Worm (Caenorhabditis elegans) whole organism, late embryonic: Measurements from ENCODE around the gene swt-6.
A peak's percentile ranks its signal among the peaks of the same experiment; 100 is the strongest.

Experiments used
- C38D4.7 ChIP-seq: fragments of 200-800 bp; sonication (Bioruptor generic); optimal IDR thresholded peaks from 2 replicates; lab custom pipeline; 2018; ENCODE audit warnings: mild to moderate bottlenecking, missing genetic modification characterization, moderate library complexity, missing compliant biosample characterization
- F13H6.1 ChIP-seq: sonication (generic microtip); optimal IDR thresholded peaks from 2 replicates; lab custom pipeline; 2016; ENCODE audit warnings: missing genetic modification characterization, missing compliant biosample characterization
- Y22D7AL.16 ChIP-seq: sonication (generic microtip); optimal IDR thresholded peaks from 2 replicates; lab custom pipeline; 2016; ENCODE audit warnings: missing genetic modification characterization, missing compliant biosample characterization
- ama-1 ChIP-seq: fragments of 150-350 bp; optimal IDR thresholded peaks from 2 replicates; lab custom pipeline; 2014
- ceh-14 ChIP-seq: sonication (generic microtip); optimal IDR thresholded peaks from 2 replicates; lab custom pipeline; 2016; ENCODE audit warnings: missing genotype, missing genetic modification characterization, missing compliant biosample characterization
- ceh-19 ChIP-seq: fragments of 200-800 bp; sonication (Bioruptor generic); optimal IDR thresholded peaks from 2 replicates; lab custom pipeline; 2018; ENCODE audit warnings: mild to moderate bottlenecking, missing genetic modification characterization, missing compliant biosample characterization
- ceh-2 ChIP-seq: sonication (generic microtip); optimal IDR thresholded peaks from 2 replicates; lab custom pipeline; 2016; ENCODE audit warnings: missing genotype, missing genetic modification characterization, missing compliant biosample characterization
- ceh-22 ChIP-seq: sonication (generic microtip); optimal IDR thresholded peaks from 2 replicates; lab custom pipeline; 2017; ENCODE audit warnings: missing biosample characterization, missing genetic modification characterization
- ceh-30 ChIP-seq: fragments of 150-350 bp; optimal IDR thresholded peaks from 2 replicates; lab custom pipeline; 2014; ENCODE audit warnings: missing biosample characterization, missing genetic modification characterization
- ceh-34 ChIP-seq: sonication (generic microtip); optimal IDR thresholded peaks from 2 replicates; lab custom pipeline; 2016; ENCODE audit warnings: mild to moderate bottlenecking, missing genetic modification characterization, missing compliant biosample characterization
- ceh-45 ChIP-seq: fragments of 200-800 bp; sonication (Bioruptor generic); IDR thresholded peaks from 2 replicates; pipeline ENCODE4 v1.3.6; 2022; ENCODE audit warnings: missing genetic modification reagents, missing genetic modification characterization, missing compliant biosample characterization
- ceh-48 ChIP-seq: sonication (generic microtip); optimal IDR thresholded peaks from 2 replicates; lab custom pipeline; 2016; ENCODE audit warnings: missing genetic modification characterization, inconsistent platforms, missing compliant biosample characterization
- ceh-6 ChIP-seq: fragments of 200-800 bp; sonication (Bioruptor generic); optimal IDR thresholded peaks from 2 replicates; lab custom pipeline; 2018; ENCODE audit warnings: mild to moderate bottlenecking, missing genetic modification characterization, missing compliant biosample characterization
- che-1 ChIP-seq: sonication (generic microtip); optimal IDR thresholded peaks from 2 replicates; lab custom pipeline; 2016; ENCODE audit warnings: mild to moderate bottlenecking, missing genetic modification characterization, missing compliant biosample characterization
- dmd-4 ChIP-seq: sonication (generic microtip); optimal IDR thresholded peaks from 2 replicates; lab custom pipeline; 2016; ENCODE audit warnings: borderline replicate concordance, missing genetic modification characterization, missing compliant biosample characterization
- dve-1 ChIP-seq: sonication (generic microtip); optimal IDR thresholded peaks from 2 replicates; lab custom pipeline; 2017; ENCODE audit warnings: antibody characterized with exemption, mild to moderate bottlenecking, missing genetic modification characterization, missing compliant biosample characterization
- ets-4 ChIP-seq: sonication (generic microtip); optimal IDR thresholded peaks from 2 replicates; lab custom pipeline; 2016; ENCODE audit warnings: missing genetic modification characterization, missing compliant biosample characterization
- eyg-1 ChIP-seq: sonication (generic microtip); optimal IDR thresholded peaks from 2 replicates; lab custom pipeline; 2016; ENCODE audit warnings: missing genotype, missing genetic modification characterization, missing compliant biosample characterization
- fkh-6 ChIP-seq: sonication (generic microtip); optimal IDR thresholded peaks from 2 replicates; lab custom pipeline; 2016; ENCODE audit warnings: missing genetic modification characterization, missing compliant biosample characterization
- hlh-6 ChIP-seq: sonication (generic microtip); optimal IDR thresholded peaks from 2 replicates; lab custom pipeline; 2016; ENCODE audit warnings: missing genotype, missing genetic modification characterization, missing compliant biosample characterization
- hlh-8 ChIP-seq: sonication (generic microtip); optimal IDR thresholded peaks from 2 replicates; lab custom pipeline; 2016; ENCODE audit warnings: missing genotype, missing genetic modification characterization, missing compliant biosample characterization
- lim-6 ChIP-seq: sonication (generic microtip); optimal IDR thresholded peaks from 2 replicates; lab custom pipeline; 2016; ENCODE audit warnings: missing genetic modification characterization, missing compliant biosample characterization
- lin-11 ChIP-seq: fragments of 200-800 bp; sonication (Bioruptor generic); optimal IDR thresholded peaks from 2 replicates; lab custom pipeline; 2018; ENCODE audit warnings: mild to moderate bottlenecking, missing genetic modification characterization, missing compliant biosample characterization
- madf-2 ChIP-seq: sonication (generic microtip); optimal IDR thresholded peaks from 2 replicates; lab custom pipeline; 2017; ENCODE audit warnings: missing genetic modification characterization, missing compliant biosample characterization
- mec-3 ChIP-seq: sonication (generic microtip); optimal IDR thresholded peaks from 2 replicates; lab custom pipeline; 2016; ENCODE audit warnings: borderline replicate concordance, missing genetic modification characterization, missing compliant biosample characterization
- nfya-1 ChIP-seq: sonication (generic microtip); optimal IDR thresholded peaks from 2 replicates; lab custom pipeline; 2017; ENCODE audit warnings: missing genetic modification characterization, mild to moderate bottlenecking, missing compliant biosample characterization, antibody characterized with exemption, moderate library complexity
- nhr-232 ChIP-seq: sonication (generic microtip); optimal IDR thresholded peaks from 2 replicates; lab custom pipeline; 2016; ENCODE audit warnings: missing genetic modification characterization, missing compliant biosample characterization
- pat-9 ChIP-seq: fragments of 200-800 bp; sonication (Bioruptor generic); optimal IDR thresholded peaks from 2 replicates; lab custom pipeline; 2018; ENCODE audit warnings: mild to moderate bottlenecking, missing genetic modification characterization, moderate library complexity, missing compliant biosample characterization
- pax-1 ChIP-seq: fragments of 150-350 bp; optimal IDR thresholded peaks from 2 replicates; lab custom pipeline; 2014; ENCODE audit warnings: missing biosample characterization, missing genetic modification characterization
- pha-4 ChIP-seq: fragments of 150-350 bp; optimal IDR thresholded peaks from 2 replicates; lab custom pipeline; 2018; ENCODE audit warnings: missing biosample characterization, missing genetic modification reagents, missing genetic modification characterization
- pqm-1 ChIP-seq: sonication (generic microtip); optimal IDR thresholded peaks from 2 replicates; lab custom pipeline; 2016; ENCODE audit warnings: missing genetic modification characterization, missing compliant biosample characterization
- sdc-2 ChIP-seq: sonication (generic microtip); optimal IDR thresholded peaks from 2 replicates; lab custom pipeline; 2016; ENCODE audit warnings: missing genotype, missing genetic modification characterization, missing compliant biosample characterization
- sox-2 ChIP-seq: fragments of 200-800 bp; sonication (Bioruptor generic); IDR thresholded peaks from 2 replicates; pipeline ENCODE4 v1.3.6; 2022; ENCODE audit warnings: missing genetic modification reagents, missing genetic modification characterization, missing compliant biosample characterization
- sox-4 ChIP-seq: sonication (generic microtip); optimal IDR thresholded peaks from 2 replicates; lab custom pipeline; 2017; ENCODE audit warnings: mild to moderate bottlenecking, missing genetic modification characterization, inconsistent platforms, missing compliant biosample characterization
- tbx-2 ChIP-seq: sonication (generic microtip); optimal IDR thresholded peaks from 2 replicates; lab custom pipeline; 2016; ENCODE audit warnings: missing genetic modification characterization, missing compliant biosample characterization
- tbx-7 ChIP-seq: sonication (generic microtip); optimal IDR thresholded peaks from 2 replicates; lab custom pipeline; 2016; ENCODE audit warnings: missing genotype, missing genetic modification characterization, missing compliant biosample characterization
- ttx-3 ChIP-seq: sonication (generic microtip); optimal IDR thresholded peaks from 2 replicates; lab custom pipeline; 2016; ENCODE audit warnings: missing genetic modification reagents, missing genetic modification characterization, missing compliant biosample characterization
- unc-42 ChIP-seq: sonication (generic microtip); optimal IDR thresholded peaks from 2 replicates; lab custom pipeline; 2016; ENCODE audit warnings: missing genotype, missing genetic modification characterization, missing compliant biosample characterization
- unc-86 ChIP-seq: sonication (generic microtip); optimal IDR thresholded peaks from 2 replicates; lab custom pipeline; 2016; ENCODE audit warnings: missing genetic modification characterization, missing compliant biosample characterization
- ztf-16 ChIP-seq: sonication (generic microtip); optimal IDR thresholded peaks from 2 replicates; lab custom pipeline; 2017; ENCODE audit warnings: missing genetic modification characterization, missing compliant biosample characterization

Gene swt-6

ce11 chrV:13954056-13954455, at the start of gene swt-6:
swt-6 (plus strand) TSS chrV:13954356.
- TF ChIP-seq tbx-2 (tag; lab: Kevin White, UChicago) (no peak), ttx-3 (tag; lab: Kevin White, UChicago) (no peak), Y22D7AL.16 (tag; lab: Kevin White, UChicago) (no peak)

DNA sequence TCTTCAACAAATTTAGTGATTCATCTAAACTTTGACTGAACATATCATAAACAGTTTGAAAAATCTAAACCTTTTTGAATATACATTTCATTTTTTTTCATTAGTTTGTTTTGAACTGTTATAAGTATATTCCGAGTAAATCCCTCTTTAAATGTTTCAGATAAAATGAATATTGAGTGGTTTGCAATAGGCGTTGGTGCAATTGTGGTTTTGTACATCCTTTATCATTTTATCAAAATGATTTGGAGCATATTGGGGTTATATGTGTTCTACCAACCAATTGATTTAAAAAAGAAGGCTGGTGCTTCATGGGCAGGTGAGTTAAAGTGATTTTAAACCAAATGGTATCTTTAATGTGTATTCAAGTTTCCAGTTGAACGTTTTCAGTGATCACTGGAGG, 49.7 kb upstream of the swt-6 start, which contains the start of gene stdh-3:
Gene stdh-3, plus strand, starts transcription at position 166 of the 400 bp plus-strand sequence.
- TF ChIP-seq eyg-1 (tag; lab: Kevin White, UChicago) (no peak), hlh-8 (tag; lab: Kevin White, UChicago) (no peak), ceh-14 (tag; lab: Kevin White, UChicago) (no peak), nhr-232 (tag; lab: Kevin White, UChicago) (no peak), tbx-7 (tag; lab: Kevin White, UChicago) (no peak), ceh-2 (no peak), fkh-6 (tag; lab: Kevin White, UChicago) (no peak), ets-4 (tag; lab: Kevin White, UChicago) (no peak), ceh-48 (tag; lab: Kevin White, UChicago) (no peak), unc-86 (tag; lab: Kevin White, UChicago) (no peak), ceh-34 (tag; lab: Kevin White, UChicago) (no peak), mec-3 (tag; lab: Kevin White, UChicago) (no peak), ttx-3 (tag; lab: Kevin White, UChicago) (no peak), lin-11 (no peak), che-1 (tag; lab: Kevin White, UChicago) (no peak), pat-9 (tag; lab: Kevin White, UChicago) (no peak), sox-4 (tag; lab: Kevin White, UChicago) (no peak), dve-1 (no peak)

ce11 chrV:13906166-13906565, 48.0 kb upstream of the swt-6 start, which contains the start of gene stdh-1:
stdh-1 (plus strand) TSS chrV:13906492.
- TF ChIP-seq unc-42 (tag; lab: Kevin White, UChicago) (peak; percentile 86), ceh-19 (GFP tag; lab: Kevin White, UChicago) (no peak)

DNA sequence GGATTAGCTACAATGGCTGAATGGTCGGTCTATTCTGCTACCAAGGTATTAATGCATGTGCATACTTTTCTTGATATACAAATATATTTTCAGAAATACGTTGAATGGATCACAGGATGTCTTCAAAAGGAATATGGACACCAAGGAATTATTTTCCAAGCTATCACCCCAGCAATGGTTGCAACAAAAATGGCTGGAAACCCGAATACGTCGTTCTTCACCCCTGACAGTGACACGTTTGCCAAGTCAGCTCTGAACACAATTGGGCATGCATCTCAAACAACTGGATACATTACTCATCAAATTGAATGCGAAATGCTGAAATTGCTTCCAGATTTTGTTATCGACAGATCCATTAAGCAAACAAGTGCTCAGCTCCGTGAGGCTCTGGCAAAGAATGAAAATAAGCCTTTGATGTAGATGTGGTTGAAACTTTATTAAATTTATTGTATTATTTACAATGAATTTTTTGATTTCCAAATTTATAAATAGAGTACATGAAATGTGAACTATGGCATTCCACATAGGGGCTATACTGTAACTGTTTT, 46.5 kb upstream of the swt-6 start:
- TF ChIP-seq ceh-22 (tag; lab: Kevin White, UChicago) = no peak
- TF ChIP-seq lim-6 = no peak
- TF ChIP-seq ceh-34 (tag; lab: Kevin White, UChicago) = no peak
- no peak for TF ChIP-seq ceh-6
- TF ChIP-seq pax-1 (tag; lab: Kevin White, UChicago) = no peak
- no peak for TF ChIP-seq ztf-16 (tag; lab: Kevin White, UChicago)
- TF ChIP-seq dmd-4 (tag; lab: Kevin White, UChicago) = no peak
- TF ChIP-seq ama-1 (lab: Kevin White, UChicago) = no peak
- no peak for TF ChIP-seq pqm-1
- TF ChIP-seq, all 69 proteins: peak for 0

DNA sequence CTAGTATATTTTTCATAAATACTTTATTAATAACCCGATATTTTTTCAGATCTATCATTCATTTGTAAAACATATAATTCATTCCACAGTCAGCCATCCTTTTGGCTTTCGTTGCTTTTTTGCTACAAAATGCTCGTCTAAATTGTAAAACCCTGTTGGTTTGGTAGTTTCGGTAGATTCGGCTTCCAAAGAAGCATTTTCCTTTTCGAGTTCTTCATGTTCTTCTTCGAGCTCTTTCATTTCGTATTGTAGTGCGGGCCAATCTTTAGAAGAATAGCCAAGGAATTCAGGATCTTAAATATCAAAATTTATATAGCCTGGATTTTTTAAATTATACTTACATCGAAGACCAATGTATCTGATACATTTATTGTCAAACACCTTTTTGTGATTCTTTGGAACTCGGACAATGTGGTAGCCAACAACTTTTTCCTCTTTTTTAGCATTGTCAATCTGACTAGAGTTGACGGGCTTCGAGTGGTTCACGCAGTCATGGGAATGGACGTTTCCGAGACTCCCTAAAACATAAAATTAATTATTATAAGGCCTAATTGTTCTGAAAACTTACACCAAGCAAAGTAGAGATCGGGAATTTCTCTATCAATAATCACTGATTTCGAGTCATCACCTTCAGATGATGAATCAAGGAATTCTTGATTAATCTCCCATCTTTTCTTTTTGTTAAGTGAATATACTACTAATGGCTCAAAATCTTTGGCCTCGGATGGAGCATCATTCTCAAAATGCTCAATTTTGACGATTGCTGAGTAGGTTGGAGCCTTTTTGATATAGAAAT, 45.8 kb upstream of the swt-6 start:
- TF ChIP-seq ama-1 (lab: Kevin White, UChicago) (no peak), sdc-2 (tag; lab: Kevin White, UChicago) (no peak), ceh-2 (no peak), ceh-30 (tag; lab: Kevin White, UChicago) (no peak)

DNA sequence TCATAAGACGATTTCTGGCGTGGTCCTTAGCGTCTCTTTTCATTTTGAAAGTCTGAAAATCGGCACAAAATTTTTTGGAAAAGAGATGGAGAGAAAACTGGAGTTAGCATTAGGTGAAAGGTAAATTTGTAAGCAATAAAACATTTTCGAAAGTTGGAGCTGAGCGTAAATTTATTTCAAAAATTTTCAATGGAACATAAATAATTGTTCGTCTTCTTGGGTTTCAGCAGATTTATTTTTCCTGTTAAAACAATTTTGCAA, 45.3 kb upstream of the swt-6 start, which contains the start of gene C06B3.6:
Gene C06B3.6, minus strand, starts transcription at position 52 of the 261 bp plus-strand sequence.
- TF ChIP-seq lim-6 (no peak), C38D4.7 (GFP tag; lab: Kevin White, UChicago) (no peak), F13H6.1 (no peak), sox-2 (no peak), hlh-6 (tag; lab: Kevin White, UChicago) (no peak), ceh-45 (GFP tag; lab: Robert Waterston, UW) (no peak), pha-4 (tag; lab: Kevin White, UChicago) (no peak), che-1 (tag; lab: Kevin White, UChicago) (no peak), nfya-1 (tag; lab: Kevin White, UChicago) (no peak), hlh-8 (tag; lab: Kevin White, UChicago) (no peak), ceh-22 (tag; lab: Kevin White, UChicago) (no peak), ceh-30 (tag; lab: Kevin White, UChicago) (no peak), ttx-3 (tag; lab: Kevin White, UChicago) (no peak), madf-2 (tag; lab: Kevin White, UChicago) (no peak)
